Worm (Caenorhabditis elegans) whole organism, L4 larva: Measurements from ENCODE around the gene cysl-3.

Experiments used
- F44E2.7 ChIP-seq: fragments of 200-800 bp; sonication (Bioruptor generic); IDR thresholded peaks from 2 replicates; pipeline ENCODE4 v2.1.2; 2022; ENCODE audit warnings: missing genetic modification characterization, missing compliant biosample characterization
- F49E8.2 ChIP-seq: sonication (generic microtip); optimal IDR thresholded peaks from 2 replicates; lab custom pipeline; 2016; ENCODE audit warnings: missing compliant biosample characterization, mild to moderate bottlenecking, missing genetic modification characterization, borderline replicate concordance
- R02D3.7 ChIP-seq: fragments of 150-350 bp; sonication (generic microtip); optimal IDR thresholded peaks from 3 replicates; lab custom pipeline; 2014; ENCODE audit warnings: missing biosample characterization, missing genetic modification characterization
- T20F7.1 ChIP-seq: fragments of 200-800 bp; sonication (Bioruptor generic); optimal IDR thresholded peaks from 2 replicates; lab custom pipeline; 2018; ENCODE audit warnings: mild to moderate bottlenecking, missing genetic modification characterization, missing compliant biosample characterization
- Y48G9A.11 ChIP-seq: fragments of 200-800 bp; sonication (Bioruptor generic); IDR thresholded peaks from 2 replicates; pipeline ENCODE4 v1.3.6; 2022; ENCODE audit warnings: missing genetic modification reagents, missing genetic modification characterization, missing compliant biosample characterization
- Y75B8A.6 ChIP-seq: fragments of 200-800 bp; sonication (Bioruptor generic); IDR thresholded peaks from 2 replicates; pipeline ENCODE4 v1.3.6; 2022; ENCODE audit warnings: missing genetic modification reagents, missing genetic modification characterization, missing compliant biosample characterization
- aha-1 ChIP-seq: fragments of 150-350 bp; peaks from one replicate; lab custom pipeline; 2014; ENCODE audit warnings: missing biosample characterization, missing genetic modification characterization
- aly-2 ChIP-seq: sonication (generic microtip); optimal IDR thresholded peaks from 2 replicates; lab custom pipeline; 2018; ENCODE audit warnings: missing biosample characterization, missing genetic modification characterization
- attf-4 ChIP-seq: sonication (generic microtip); optimal IDR thresholded peaks from 3 replicates; lab custom pipeline; 2017; ENCODE audit warnings: missing biosample characterization, missing genetic modification characterization
- ceh-20 ChIP-seq: fragments of 200-800 bp; sonication (Bioruptor generic); IDR thresholded peaks from 2 replicates; pipeline ENCODE4 v1.3.6; 2022; ENCODE audit warnings: missing genetic modification reagents, missing genetic modification characterization, missing compliant biosample characterization
- ceh-28 ChIP-seq: fragments of 150-350 bp; optimal IDR thresholded peaks from 2 replicates; lab custom pipeline; 2014; ENCODE audit warnings: missing biosample characterization, missing genetic modification reagents, missing genetic modification characterization
- ceh-32 ChIP-seq: sonication (generic microtip); optimal IDR thresholded peaks from 2 replicates; lab custom pipeline; 2016; ENCODE audit warnings: mild to moderate bottlenecking, missing genetic modification characterization, missing compliant biosample characterization; ENCODE audit not compliant: poor library complexity
- ceh-62 ChIP-seq: sonication (generic microtip); optimal IDR thresholded peaks from 2 replicates; lab custom pipeline; 2017; ENCODE audit warnings: missing biosample characterization, missing genetic modification characterization
- ces-1 ChIP-seq: fragments of 150-350 bp; sonication (generic microtip); optimal IDR thresholded peaks from 4 replicates; lab custom pipeline; 2014; ENCODE audit warnings: missing biosample characterization, missing genetic modification reagents, missing genetic modification characterization
- daf-8 ChIP-seq: fragments of 200-800 bp; sonication (Bioruptor generic); IDR thresholded peaks from 2 replicates; pipeline ENCODE4 v1.3.6; 2022; ENCODE audit warnings: missing genetic modification characterization, missing compliant biosample characterization
- dmd-6 ChIP-seq: fragments of 200-800 bp; sonication (Bioruptor generic); IDR thresholded peaks from 2 replicates; pipeline ENCODE4 v1.3.6; 2022; ENCODE audit warnings: missing genetic modification reagents, missing genetic modification characterization, missing compliant biosample characterization
- dmd-9 ChIP-seq: fragments of 200-800 bp; sonication (Bioruptor generic); IDR thresholded peaks from 2 replicates; pipeline ENCODE4 v1.3.6; 2022; ENCODE audit warnings: missing genetic modification reagents, missing genetic modification characterization, missing compliant biosample characterization
- dpl-1 ChIP-seq: fragments of 150-350 bp; optimal IDR thresholded peaks from 2 replicates; lab custom pipeline; 2014; ENCODE audit warnings: missing biosample characterization, missing genetic modification reagents, missing genetic modification characterization
- egl-27 ChIP-seq: sonication (generic microtip); optimal IDR thresholded peaks from 3 replicates; lab custom pipeline; 2017; ENCODE audit warnings: missing biosample characterization, missing genetic modification reagents, missing genetic modification characterization
- egl-43 ChIP-seq: fragments of 200-800 bp; sonication (Bioruptor generic); IDR thresholded peaks from 2 replicates; pipeline ENCODE4 v1.3.6; 2022; ENCODE audit warnings: missing genetic modification reagents, missing genetic modification characterization, missing compliant biosample characterization
- gei-8 ChIP-seq: fragments of 200-800 bp; sonication (Bioruptor generic); optimal IDR thresholded peaks from 2 replicates; lab custom pipeline; 2018; ENCODE audit warnings: mild to moderate bottlenecking, missing genetic modification characterization, missing compliant biosample characterization
- hif-1 ChIP-seq, 2 experiments: sonication (generic microtip); optimal IDR thresholded peaks; 2 replicates each; lab custom pipeline; 2016 to 2017; ENCODE audit warnings: missing compliant biosample characterization in 2 of 2, missing genetic modification characterization in 2 of 2, missing genetic modification reagents in 2 of 2, missing genotype in 2 of 2, mild to moderate bottlenecking in 1 of 2
- hlh-11 ChIP-seq: fragments of 200-800 bp; sonication (Bioruptor generic); optimal IDR thresholded peaks from 2 replicates; lab custom pipeline; 2018; ENCODE audit warnings: mild to moderate bottlenecking, missing genetic modification characterization, missing compliant biosample characterization
- hlh-30 ChIP-seq: sonication (generic microtip); optimal IDR thresholded peaks from 2 replicates; lab custom pipeline; 2017; ENCODE audit warnings: antibody characterized with exemption, mild to moderate bottlenecking, missing genetic modification characterization, missing compliant biosample characterization; ENCODE audit not compliant: insufficient read depth
- jun-1 ChIP-seq: fragments of 150-350 bp; optimal IDR thresholded peaks from 2 replicates; lab custom pipeline; 2014; ENCODE audit warnings: missing biosample characterization, missing genetic modification reagents, missing genetic modification characterization
- mdl-1 ChIP-seq, 2 experiments: fragments of 150-350 bp in 1 of 2; sonication (generic microtip) in 1 of 2; optimal IDR thresholded peaks; 2 replicates each; lab custom pipeline; 2014 to 2017; ENCODE audit warnings: missing biosample characterization in 2 of 2, missing genetic modification characterization in 2 of 2
- mes-2 ChIP-seq: sonication (generic microtip); optimal IDR thresholded peaks from 2 replicates; lab custom pipeline; 2016; ENCODE audit warnings: missing genotype, mild to moderate bottlenecking, missing genetic modification characterization, missing compliant biosample characterization; ENCODE audit not compliant: poor library complexity, severe bottlenecking
- mxl-3 ChIP-seq: fragments of 200-800 bp; sonication (Bioruptor generic); optimal IDR thresholded peaks from 2 replicates; lab custom pipeline; 2018; ENCODE audit warnings: mild to moderate bottlenecking, missing genetic modification characterization, missing compliant biosample characterization
- nhr-10 ChIP-seq: fragments of 150-350 bp; optimal IDR thresholded peaks from 2 replicates; lab custom pipeline; 2014; ENCODE audit warnings: missing biosample characterization, missing genetic modification characterization
- nhr-25 ChIP-seq: sonication (generic microtip); optimal IDR thresholded peaks from 2 replicates; lab custom pipeline; 2017; ENCODE audit warnings: missing genetic modification characterization, mild to moderate bottlenecking, missing compliant biosample characterization, antibody characterized with exemption, moderate library complexity, borderline replicate concordance; ENCODE audit not compliant: insufficient read depth
- nhr-28 ChIP-seq: fragments of 150-350 bp; optimal IDR thresholded peaks from 2 replicates; lab custom pipeline; 2014; ENCODE audit warnings: missing biosample characterization, missing genetic modification characterization
- nhr-48 ChIP-seq: sonication (generic microtip); optimal IDR thresholded peaks from 2 replicates; lab custom pipeline; 2016; ENCODE audit warnings: mild to moderate bottlenecking, missing genetic modification characterization, missing compliant biosample characterization
- nhr-77 ChIP-seq: fragments of 150-350 bp; optimal IDR thresholded peaks from 2 replicates; lab custom pipeline; 2014; ENCODE audit warnings: missing biosample characterization, missing genetic modification characterization
- pha-4 ChIP-seq, 2 experiments: fragments of 150-350 bp in 1 of 2; fragments of 200-800 bp in 1 of 2; sonication (Bioruptor generic) in 1 of 2; IDR thresholded peaks in 1 of 2; optimal IDR thresholded peaks in 1 of 2; 2 replicates each; pipeline versions ENCODE4 v1.3.6 to Lab custom; 2014 to 2022; ENCODE audit warnings: missing genetic modification characterization in 2 of 2, missing genetic modification reagents in 2 of 2, missing biosample characterization in 1 of 2, missing compliant biosample characterization in 1 of 2
- rbr-2 ChIP-seq: sonication (generic microtip); optimal IDR thresholded peaks from 2 replicates; lab custom pipeline; 2016; ENCODE audit warnings: missing genotype, missing genetic modification characterization, missing compliant biosample characterization
- sdz-12 ChIP-seq: fragments of 200-800 bp; sonication (Bioruptor generic); optimal IDR thresholded peaks from 2 replicates; lab custom pipeline; 2018; ENCODE audit warnings: mild to moderate bottlenecking, missing genetic modification characterization, missing compliant biosample characterization
- snpc-1.2 ChIP-seq: fragments of 200-800 bp; sonication (Bioruptor generic); IDR thresholded peaks from 2 replicates; pipeline ENCODE4 v1.3.6; 2022; ENCODE audit warnings: missing genetic modification reagents, missing genetic modification characterization, missing compliant biosample characterization
- unc-62 ChIP-seq, 3 experiments: fragments of 150-350 bp in 1 of 3; sonication (generic microtip); optimal IDR thresholded peaks in 2 of 3; peaks in 1 of 3; 1 replicate in 1 of 3; 2 replicates in 2 of 3; lab custom pipeline; 2014 to 2017; ENCODE audit warnings: missing biosample characterization in 3 of 3, missing genetic modification characterization in 3 of 3, missing genetic modification reagents in 3 of 3, missing genotype in 1 of 3
- zfp-3 ChIP-seq: fragments of 200-800 bp; sonication (Bioruptor generic); conservative IDR thresholded peaks from 2 replicates; pipeline ENCODE4 v1.3.6; 2022; ENCODE audit warnings: missing genetic modification reagents, missing genetic modification characterization, missing compliant biosample characterization

cysl-3 gene

DNA sequence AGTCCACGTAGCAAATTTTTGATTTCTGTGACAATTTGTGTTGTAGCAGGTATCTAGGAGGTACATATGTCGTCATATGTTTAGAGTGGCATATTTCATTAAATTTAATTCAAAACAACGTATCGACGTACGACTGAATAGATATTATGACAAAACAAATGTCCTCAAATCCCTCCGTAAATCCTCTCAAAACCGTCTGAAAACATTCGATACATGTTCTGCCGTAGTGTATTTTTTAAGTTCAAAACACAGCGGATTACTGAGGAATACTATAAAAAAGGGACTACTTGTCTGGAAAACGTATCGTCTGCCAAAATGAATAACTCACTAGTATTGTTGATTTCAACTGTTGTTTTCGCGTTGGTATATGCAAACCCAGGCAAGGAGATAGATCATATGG, 7.7 kb downstream of the cysl-3 start, which contains the start of gene R08E5.4:
TSS of gene R08E5.4 (plus strand) at position 301 of the 400 bp plus-strand sequence.
- TF ChIP-seq ceh-28 (tag; lab: Kevin White, UChicago), result no peak
- TF ChIP-seq ceh-32, result no peak
- no peak for TF ChIP-seq daf-8 (GFP tag; lab: Robert Waterston, UW)
- no peak for TF ChIP-seq zfp-3 (GFP tag; lab: Robert Waterston, UW)
- TF ChIP-seq mxl-3 (GFP tag; lab: Kevin White, UChicago), result no peak
- TF ChIP-seq sdz-12 (GFP tag; lab: Kevin White, UChicago), result no peak
- TF ChIP-seq unc-62 (GFP tag; optimal IDR thresholded peaks at IDR 0.05 in 1 of 2; lab: Kevin White, UChicago), result no peak
- TF ChIP-seq unc-62 (tag; optimal IDR thresholded peaks at IDR 0.05; lab: Kevin White, UChicago), result no peak
- TF ChIP-seq, all 104 proteins: peak for 0

DNA sequence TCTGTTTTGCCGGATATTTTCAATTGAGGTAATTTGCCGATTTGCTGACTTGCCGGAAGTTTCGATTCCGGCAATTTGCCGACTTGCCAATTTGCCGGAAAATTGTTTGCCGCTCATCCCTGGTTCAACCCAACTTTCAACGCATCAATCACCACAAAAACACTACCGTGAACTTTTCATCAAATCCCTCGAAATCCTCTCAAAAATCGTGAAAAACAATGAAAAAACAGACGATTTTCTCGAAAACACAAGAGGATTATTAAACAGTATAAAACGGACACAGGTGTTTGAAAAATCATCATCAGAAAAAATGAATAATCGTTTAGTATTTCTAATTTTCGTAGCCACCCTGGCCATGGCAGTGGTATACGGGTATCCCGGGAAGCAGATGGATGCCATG, 9.0 kb downstream of the cysl-3 start, which contains the start of gene Y39H10A.1:
TSS of gene Y39H10A.1 (plus strand) at position 301 of the 400 bp plus-strand sequence.
- TF ChIP-seq egl-27 (tag; lab: Kevin White, UChicago) (no peak), aha-1 (peak; percentile 45), dmd-9 (GFP tag; lab: Robert Waterston, UW) (no peak), F44E2.7 (GFP tag; lab: Robert Waterston, UW) (no peak), nhr-25 (tag; lab: Kevin White, UChicago) (no peak), daf-8 (GFP tag; lab: Robert Waterston, UW) (no peak), F49E8.2 (tag; lab: Kevin White, UChicago) (no peak), aly-2 (tag; lab: Kevin White, UChicago) (no peak)

DNA sequence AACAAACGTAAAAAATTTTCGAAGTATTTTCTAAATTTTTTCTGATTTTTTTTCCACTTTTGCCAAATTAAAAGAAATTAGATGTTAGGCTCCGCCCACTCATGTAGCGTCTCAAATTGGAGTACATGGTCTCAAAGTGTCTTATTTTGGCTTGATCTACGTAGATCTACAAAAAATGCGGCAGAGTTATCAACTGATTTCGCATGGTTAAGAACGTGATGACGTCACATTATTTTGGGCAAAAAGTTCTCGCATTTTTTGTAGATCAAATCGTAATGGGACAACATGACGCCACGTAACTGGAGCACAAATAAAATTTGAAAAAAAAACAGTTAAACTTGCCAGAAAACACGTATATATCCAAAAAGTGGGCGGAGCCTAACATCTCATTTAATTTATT, 14.1 kb downstream of the cysl-3 start:
- TF ChIP-seq hlh-30 (no peak), aha-1 (peak; percentile 90), Y75B8A.6 (GFP tag; lab: Robert Waterston, UW) (no peak), jun-1 (tag; lab: Kevin White, UChicago) (no peak), ceh-20 (GFP tag; lab: Robert Waterston, UW) (no peak)

DNA sequence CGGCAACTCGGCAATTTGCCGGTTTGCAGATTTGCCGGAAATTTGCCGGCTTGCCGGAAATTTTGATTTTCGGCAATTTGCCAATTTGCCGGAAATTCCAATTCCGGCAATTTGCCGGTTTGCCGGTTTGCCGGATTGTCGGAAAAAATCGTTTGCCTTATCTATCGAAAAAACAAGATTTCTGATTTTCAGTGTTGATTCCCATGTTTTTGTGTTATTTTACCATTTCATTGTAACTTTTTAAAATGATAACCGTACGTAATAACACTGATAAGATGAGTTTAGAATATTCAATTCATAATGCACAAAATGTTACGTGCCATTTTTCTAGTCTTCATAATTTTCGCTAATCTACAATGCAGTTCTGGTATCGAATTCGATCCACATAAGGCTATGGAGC, 15.1 kb downstream of the cysl-3 start, which contains the start of gene oac-55:
TSS of gene oac-55 (plus strand) at position 301 of the 400 bp plus-strand sequence.
- no peak for TF ChIP-seq R02D3.7 (tag; lab: Kevin White, UChicago)
- no peak for TF ChIP-seq nhr-48
- no peak for TF ChIP-seq mdl-1 (tag; optimal IDR thresholded peaks at IDR 0.05; lab: Kevin White, UChicago)
- no peak for TF ChIP-seq nhr-28 (tag; lab: Kevin White, UChicago)
- TF ChIP-seq snpc-1.2 (GFP tag; lab: Robert Waterston, UW), result no peak
- no peak for TF ChIP-seq nhr-10 (tag; lab: Kevin White, UChicago)
- no peak for TF ChIP-seq gei-8 (GFP tag; lab: Kevin White, UChicago)
- no peak for TF ChIP-seq attf-4 (tag; lab: Kevin White, UChicago)
- no peak for TF ChIP-seq egl-43 (GFP tag; lab: Robert Waterston, UW)

DNA sequence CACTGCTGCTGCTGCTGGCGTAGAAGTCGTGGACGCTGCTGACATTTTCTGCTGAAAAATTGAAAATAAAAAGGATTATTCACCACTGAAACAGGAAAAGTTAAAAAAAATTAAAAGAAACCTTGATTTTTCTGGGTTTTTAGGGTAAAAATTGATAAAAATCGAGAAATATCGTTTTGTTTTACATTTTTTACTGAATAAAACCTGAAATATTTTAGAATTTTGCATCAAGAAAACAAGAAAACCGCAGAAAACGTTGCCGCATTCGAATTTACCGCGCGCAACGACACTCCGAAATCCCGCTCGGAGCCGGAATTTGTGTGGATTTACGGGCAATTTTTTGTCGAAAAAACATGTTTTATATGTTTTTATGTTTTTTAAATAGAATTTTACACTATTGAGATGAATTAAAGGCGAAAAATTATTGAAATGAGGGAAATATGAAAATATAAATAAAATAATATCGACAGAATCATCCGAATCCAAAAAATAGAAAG, 16.5 kb downstream of the cysl-3 start, which contains the start of gene chk-1:
TSS of gene chk-1 (minus strand) at position 51 of the 497 bp plus-strand sequence.
- no peak for TF ChIP-seq ceh-62 (tag; lab: Kevin White, UChicago)
- TF ChIP-seq pha-4 (GFP tag; IDR thresholded peaks at IDR 0.05; lab: Robert Waterston, UW), result no peak
- peak; percentile 24 for TF ChIP-seq pha-4 (tag; optimal IDR thresholded peaks at IDR 0.05; lab: Kevin White, UChicago)
- peak; percentile 83 for TF ChIP-seq mes-2 (tag; lab: Kevin White, UChicago)
- TF ChIP-seq nhr-77 (tag; lab: Kevin White, UChicago), result peak; percentile 35
- TF ChIP-seq hlh-11 (tag; lab: Kevin White, UChicago), result peak; percentile 50
- TF ChIP-seq dmd-6 (GFP tag; lab: Robert Waterston, UW), result peak; percentile 14; the same call in 1 of the 2 replicates
- TF ChIP-seq ces-1 (GFP tag; lab: Kevin White, UChicago), result no peak
- TF ChIP-seq T20F7.1, result no peak
- peak; percentile 95 for TF ChIP-seq dpl-1 (GFP tag; lab: Kevin White, UChicago)
- peak; percentile 97 for TF ChIP-seq Y48G9A.11 (GFP tag; lab: Robert Waterston, UW)
- TF ChIP-seq hif-1 (tag; optimal IDR thresholded peaks at IDR 0.05; lab: Kevin White, UChicago), result peak in 1 of 2 experiments; percentile 63
- peak; percentile 39 for TF ChIP-seq rbr-2 (tag; lab: Kevin White, UChicago)
- TF ChIP-seq hlh-30, result peak; percentile 52
- peak; percentile 88 for TF ChIP-seq R02D3.7 (tag; lab: Kevin White, UChicago)
